Fruit fly (Drosophila melanogaster): ENCODE results near the gene CG31922.

dm6 chr2L:1134011-1134743 is 35.8 kb upstream of the CG31922 start, which contains the start of the genes Iris and CG4577:
- TF ChIP-seq Dll (optimal IDR thresholded peaks at IDR 0.05) (no peak), EcR (GFP tag; optimal IDR thresholded peaks at IDR 0.05) (no peak), CG8478 (optimal IDR thresholded peaks at IDR 0.05) (no peak), usp (GFP tag; optimal IDR thresholded peaks at IDR 0.05) (no peak), psq (optimal IDR thresholded peaks at IDR 0.05) (no peak), pan (optimal IDR thresholded peaks at IDR 0.05) (no peak)
